Fruit fly (Drosophila melanogaster) whole organism, embryonic: Measurements from ENCODE around the gene CG13631.

Source experiments
- ATbp ChIP-seq: fragments of 200-800 bp; sonication (Bioruptor generic); optimal IDR thresholded peaks from 2 replicates; lab custom pipeline; 2017; ENCODE audit warnings: missing biosample characterization, mild to moderate bottlenecking, missing genetic modification characterization, missing genetic modification reagents
- CG10366 ChIP-seq: fragments of 200-800 bp; sonication (Bioruptor generic); IDR thresholded peaks from 2 replicates; pipeline ENCODE4 v1.3.6; 2022; ENCODE audit warnings: missing biosample characterization, missing genetic modification characterization
- CG11456 ChIP-seq: fragments of 200-800 bp; sonication (Bioruptor generic); IDR thresholded peaks from 3 replicates; pipeline ENCODE4 v1.3.6; 2022; ENCODE audit warnings: missing biosample characterization, missing genetic modification characterization
- CG11560 ChIP-seq: fragments of 200-800 bp; sonication (Bioruptor generic); IDR thresholded peaks from 3 replicates; pipeline ENCODE4 v1.3.6; 2022; ENCODE audit warnings: missing biosample characterization, missing genetic modification characterization
- CG12071 ChIP-seq: fragments of 200-800 bp; sonication (Bioruptor generic); optimal IDR thresholded peaks from 3 replicates; lab custom pipeline; 2018; ENCODE audit warnings: missing biosample characterization, mild to moderate bottlenecking, missing genetic modification characterization
- CG12104 ChIP-seq: fragments of 200-800 bp; sonication (Bioruptor generic); optimal IDR thresholded peaks from 3 replicates; lab custom pipeline; 2016; ENCODE audit warnings: missing biosample characterization, missing genetic modification characterization
- CG12299 ChIP-seq: fragments of 200-800 bp; sonication (Bioruptor generic); optimal IDR thresholded peaks from 2 replicates; lab custom pipeline; 2018; ENCODE audit warnings: missing biosample characterization, mild to moderate bottlenecking, missing genetic modification characterization
- CG12391 ChIP-seq: fragments of 200-800 bp; sonication (Bioruptor generic); optimal IDR thresholded peaks from 3 replicates; lab custom pipeline; 2018; ENCODE audit warnings: missing biosample characterization, mild to moderate bottlenecking, missing genetic modification characterization, moderate library complexity
- CG14441 ChIP-seq: fragments of 200-800 bp; sonication (Bioruptor generic); IDR thresholded peaks from 2 replicates; pipeline ENCODE4 v1.3.6; 2022; ENCODE audit warnings: missing biosample characterization, missing genetic modification characterization
- CG15269 ChIP-seq: fragments of 200-800 bp; sonication (Bioruptor generic); optimal IDR thresholded peaks from 2 replicates; lab custom pipeline; 2018; ENCODE audit warnings: missing biosample characterization, mild to moderate bottlenecking, missing genetic modification characterization, moderate library complexity
- CG15514 ChIP-seq: fragments of 200-800 bp; sonication (Bioruptor generic); optimal IDR thresholded peaks from 3 replicates; lab custom pipeline; 2017; ENCODE audit warnings: missing biosample characterization, missing genetic modification characterization, mild to moderate bottlenecking, moderate library complexity, missing genetic modification reagents
- CG1602 ChIP-seq: fragments of 200-800 bp; sonication (Bioruptor generic); optimal IDR thresholded peaks from 3 replicates; lab custom pipeline; 2016; ENCODE audit warnings: missing biosample characterization, missing genetic modification characterization
- CG17328 ChIP-seq: fragments of 200-800 bp; sonication (Bioruptor generic); IDR thresholded peaks from 2 replicates; pipeline ENCODE4 v1.3.6; 2022; ENCODE audit warnings: missing biosample characterization, missing genetic modification characterization
- CG17829 ChIP-seq: fragments of 200-800 bp; optimal IDR thresholded peaks from 2 replicates; lab custom pipeline; 2019; ENCODE audit warnings: missing biosample characterization, mild to moderate bottlenecking, missing genetic modification characterization, moderate library complexity
- CG18011 ChIP-seq: fragments of 200-800 bp; sonication (Bioruptor generic); optimal IDR thresholded peaks from 2 replicates; lab custom pipeline; 2017; ENCODE audit warnings: missing biosample characterization, missing genetic modification characterization, mild to moderate bottlenecking, moderate library complexity, missing genotype
- CG18262 ChIP-seq: fragments of 200-800 bp; optimal IDR thresholded peaks from 3 replicates; lab custom pipeline; 2019; ENCODE audit warnings: missing biosample characterization, mild to moderate bottlenecking, missing genetic modification characterization, moderate library complexity
- CG3163 ChIP-seq: fragments of 200-800 bp; sonication (Bioruptor generic); optimal IDR thresholded peaks from 3 replicates; lab custom pipeline; 2016; ENCODE audit warnings: missing biosample characterization, missing genetic modification characterization
- CG33557 ChIP-seq: fragments of 200-800 bp; sonication (Bioruptor generic); optimal IDR thresholded peaks from 2 replicates; lab custom pipeline; 2019; ENCODE audit warnings: missing biosample characterization, mild to moderate bottlenecking, missing genetic modification characterization, moderate library complexity
- CG3847 ChIP-seq: fragments of 200-800 bp; sonication (Bioruptor generic); IDR thresholded peaks from 2 replicates; pipeline ENCODE4 v1.3.6; 2022; ENCODE audit warnings: missing biosample characterization, missing genetic modification characterization
- CG4282 ChIP-seq: fragments of 200-800 bp; sonication (Bioruptor generic); optimal IDR thresholded peaks from 2 replicates; lab custom pipeline; 2016; ENCODE audit warnings: missing biosample characterization, missing genetic modification characterization
- CG4424 ChIP-seq: fragments of 200-800 bp; sonication (Bioruptor generic); optimal IDR thresholded peaks from 3 replicates; lab custom pipeline; 2016; ENCODE audit warnings: missing biosample characterization, missing genetic modification characterization
- CG7786 ChIP-seq: fragments of 200-800 bp; sonication (Bioruptor generic); optimal IDR thresholded peaks from 2 replicates; lab custom pipeline; 2016; ENCODE audit warnings: missing biosample characterization, missing genetic modification characterization
- D ChIP-seq, 2 experiments: fragments of 200-800 bp in 1 of 2; fragments of >200 bp in 1 of 2; sonication (Bioruptor generic) in 1 of 2; optimal IDR thresholded peaks; 2 replicates in 1 of 2; 3 replicates in 1 of 2; lab custom pipeline; 2017; ENCODE audit warnings: mild to moderate bottlenecking in 1 of 2, missing biosample characterization in 1 of 2, missing genetic modification characterization in 1 of 2, missing genetic modification reagents in 1 of 2
- Dbx ChIP-seq: fragments of 200-800 bp; sonication (Bioruptor generic); IDR thresholded peaks from 3 replicates; pipeline ENCODE4 v1.3.6; 2022; ENCODE audit warnings: missing biosample characterization, missing genetic modification characterization
- Dp ChIP-seq: fragments of 200-800 bp; sonication (Bioruptor generic); optimal IDR thresholded peaks from 2 replicates; lab custom pipeline; 2018; ENCODE audit warnings: missing biosample characterization, mild to moderate bottlenecking, missing genetic modification characterization, moderate library complexity
- Hr78 ChIP-seq, 2 experiments: fragments of 200-800 bp in 1 of 2; fragments of >200 bp in 1 of 2; sonication (Bioruptor generic) in 1 of 2; optimal IDR thresholded peaks; 2 replicates each; lab custom pipeline; 2017 to 2019; ENCODE audit warnings: missing biosample characterization in 2 of 2, missing genetic modification characterization in 2 of 2, mild to moderate bottlenecking in 1 of 2, moderate library complexity in 1 of 2
- Lpt ChIP-seq: fragments of >200 bp; optimal IDR thresholded peaks from 2 replicates; lab custom pipeline; 2018; ENCODE audit warnings: missing biosample characterization, missing genetic modification characterization
- Mad ChIP-seq: fragments of 200-800 bp; sonication (Bioruptor generic); optimal IDR thresholded peaks from 2 replicates; lab custom pipeline; 2016; ENCODE audit warnings: missing biosample characterization, missing genetic modification characterization
- Neu2 ChIP-seq: fragments of 200-800 bp; sonication (Bioruptor generic); optimal IDR thresholded peaks from 3 replicates; lab custom pipeline; 2016; ENCODE audit warnings: missing biosample characterization, missing genetic modification characterization, borderline replicate concordance
- Oli ChIP-seq: fragments of 200-800 bp; sonication (Bioruptor generic); optimal IDR thresholded peaks from 2 replicates; lab custom pipeline; 2018; ENCODE audit warnings: missing biosample characterization, mild to moderate bottlenecking, missing genetic modification characterization, moderate library complexity
- Sin3A ChIP-seq: fragments of >200 bp; optimal IDR thresholded peaks from 2 replicates; lab custom pipeline; 2018
- Tbp ChIP-seq: fragments of >200 bp; optimal IDR thresholded peaks from 2 replicates; lab custom pipeline; 2018; ENCODE audit warnings: missing biosample characterization, missing genetic modification characterization
- ab ChIP-seq: fragments of 200-800 bp; sonication (Bioruptor generic); optimal IDR thresholded peaks from 2 replicates; lab custom pipeline; 2016; ENCODE audit warnings: missing biosample characterization, missing genetic modification characterization
- aop ChIP-seq: fragments of 200-800 bp; sonication (Bioruptor generic); IDR thresholded peaks from 2 replicates; pipeline ENCODE4 v1.3.6; 2022; ENCODE audit warnings: missing biosample characterization, missing genetic modification characterization
- crol ChIP-seq: fragments of 200-800 bp; sonication (Bioruptor generic); IDR thresholded peaks from 2 replicates; pipeline ENCODE4 v1.3.6; 2022; ENCODE audit warnings: missing biosample characterization, missing genetic modification characterization
- dan ChIP-seq: fragments of 200-800 bp; sonication (Bioruptor generic); IDR thresholded peaks from 2 replicates; pipeline ENCODE4 v1.3.6; 2022; ENCODE audit warnings: missing biosample characterization, missing genetic modification characterization
- fu2 ChIP-seq: fragments of 200-800 bp; sonication (Bioruptor generic); optimal IDR thresholded peaks from 2 replicates; lab custom pipeline; 2016; ENCODE audit warnings: missing biosample characterization, missing genetic modification characterization
- gsb-n ChIP-seq: fragments of 200-800 bp; sonication (Bioruptor generic); optimal IDR thresholded peaks from 3 replicates; lab custom pipeline; 2018; ENCODE audit warnings: missing biosample characterization, mild to moderate bottlenecking, missing genetic modification characterization
- her ChIP-seq: fragments of 200-800 bp; sonication (Bioruptor generic); optimal IDR thresholded peaks from 2 replicates; lab custom pipeline; 2016; ENCODE audit warnings: missing biosample characterization, missing genetic modification characterization
- kah ChIP-seq: fragments of 200-800 bp; sonication (Bioruptor generic); optimal IDR thresholded peaks from 2 replicates; lab custom pipeline; 2018; ENCODE audit warnings: missing biosample characterization, mild to moderate bottlenecking, missing genetic modification characterization
- lmd ChIP-seq: fragments of 200-800 bp; sonication (Bioruptor generic); IDR thresholded peaks from 2 replicates; pipeline ENCODE4 v1.3.6; 2022; ENCODE audit warnings: missing biosample characterization, missing genetic modification characterization
- onecut ChIP-seq: fragments of 200-800 bp; sonication (Bioruptor generic); IDR thresholded peaks from 2 replicates; pipeline ENCODE4 v1.3.6; 2022; ENCODE audit warnings: missing biosample characterization, missing genetic modification characterization
- phol ChIP-seq: fragments of 200-800 bp; sonication (Bioruptor generic); optimal IDR thresholded peaks from 3 replicates; lab custom pipeline; 2018; ENCODE audit warnings: missing biosample characterization, mild to moderate bottlenecking, missing genetic modification characterization, moderate library complexity
- ranshi ChIP-seq: fragments of 200-800 bp; sonication (Bioruptor generic); IDR thresholded peaks from 2 replicates; pipeline ENCODE4 v1.3.6; 2022; ENCODE audit warnings: missing biosample characterization, missing genetic modification characterization
- sim ChIP-seq: fragments of 200-800 bp; sonication (Bioruptor generic); IDR thresholded peaks from 2 replicates; pipeline ENCODE4 v1.3.6; 2022; ENCODE audit warnings: missing biosample characterization, missing genetic modification characterization
- ssp ChIP-seq: fragments of 200-800 bp; sonication (Bioruptor generic); IDR thresholded peaks from 2 replicates; pipeline ENCODE4 v1.3.6; 2022; ENCODE audit warnings: missing biosample characterization, missing genetic modification characterization
- wek ChIP-seq: fragments of 200-800 bp; sonication (Bioruptor generic); optimal IDR thresholded peaks from 3 replicates; lab custom pipeline; 2018; ENCODE audit warnings: missing biosample characterization, mild to moderate bottlenecking, missing genetic modification characterization, moderate library complexity
- zfh1 ChIP-seq: fragments of 200-800 bp; sonication (Bioruptor generic); IDR thresholded peaks from 3 replicates; pipeline ENCODE4 v1.3.6; 2022; ENCODE audit warnings: missing biosample characterization, missing genetic modification characterization

The CG13631 gene

dm6 chr3R:24810844-24811625, 41.9 kb downstream of the CG13631 start (continued):
- TF ChIP-seq wek (GFP tag; lab: Kevin White, UChicago) (peak; percentile 77), sim (0 out of 2 replicates have a peak, but pooled peaks have one; percentile 12), dan (GFP tag; lab: Robert Waterston, UW) (peak; percentile 6; the same call in 1 of the 2 replicates), zfh1 (GFP tag; lab: Robert Waterston, UW) (peak; percentile 87), CG14441 (peak; percentile 91), CG12071 (peak; percentile 94), ssp (GFP tag; lab: Robert Waterston, UW) (peak; percentile 70), CG4424 (GFP tag; lab: Kevin White, UChicago) (peak; percentile 83), Neu2 (GFP tag; lab: Kevin White, UChicago) (no peak), Lpt (no peak), D (optimal IDR thresholded peaks at IDR 0.05; lab: Kevin White, UChicago) (no peak), D (GFP tag; optimal IDR thresholded peaks at IDR 0.05; lab: Kevin White, UChicago) (peak; percentile 68), aop (peak; percentile 79; the same call in 1 of the 2 replicates), Dbx (GFP tag; lab: Robert Waterston, UW) (peak; percentile 90), CG3847 (GFP tag; lab: Robert Waterston, UW) (peak; percentile 87), ab (GFP tag; lab: Kevin White, UChicago) (peak; percentile 78), gsb-n (tag; lab: Kevin White, UChicago) (peak; percentile 65), CG15514 (GFP tag; lab: Kevin White, UChicago) (peak; percentile 82), CG10366 (GFP tag; lab: Robert Waterston, UW) (peak; percentile 89), CG12299 (peak; percentile 73), Tbp (GFP tag; lab: Kevin White, UChicago) (no peak), CG18011 (peak; percentile 67), ranshi (GFP tag; lab: Robert Waterston, UW) (peak; percentile 90), her (GFP tag; lab: Kevin White, UChicago) (peak; percentile 79), CG1602 (peak; percentile 70), crol (GFP tag; lab: Robert Waterston, UW) (0 out of 2 replicates have a peak, but pooled peaks have one; percentile 21), CG18262 (tag; lab: Kevin White, UChicago) (peak; percentile 81), CG17328 (peak; percentile 86), CG33557 (GFP tag; lab: Kevin White, UChicago) (no peak), phol (peak; percentile 82), kah (GFP tag; lab: Kevin White, UChicago) (peak; percentile 70), lmd (peak; percentile 92), Hr78 (GFP tag; optimal IDR thresholded peaks at IDR 0.05; lab: Kevin White, UChicago) (peak in 1 of 2 experiments; percentile 63), CG4282 (GFP tag; lab: Kevin White, UChicago) (peak; percentile 57), CG11456 (GFP tag; lab: Robert Waterston, UW) (peak; percentile 92), Oli (tag; lab: Kevin White, UChicago) (peak; percentile 89), Dp (peak; percentile 2), CG7786 (GFP tag; lab: Kevin White, UChicago) (peak; percentile 92), CG12391 (tag; lab: Kevin White, UChicago) (peak; percentile 85), ATbp (GFP tag; lab: Kevin White, UChicago) (peak; percentile 78), Mad (peak; percentile 86), CG15269 (peak; percentile 95), Sin3A (lab: Kevin White, UChicago) (no peak), CG11560 (peak; percentile 76; the same call in 2 of the 3 replicates), fu2 (GFP tag; lab: Kevin White, UChicago) (peak; percentile 84), CG3163 (GFP tag; lab: Kevin White, UChicago) (peak; percentile 61), CG12104 (GFP tag; lab: Kevin White, UChicago) (peak; percentile 76), onecut (GFP tag; lab: Robert Waterston, UW) (peak; percentile 73), CG17829 (tag; lab: Kevin White, UChicago) (peak; percentile 74)
